Worm (Caenorhabditis elegans): Measurements from ENCODE around the gene D1054.18.

ce11 chrV:10757128-10757527 is 43.9 kb downstream of the D1054.18 start:
- TF ChIP-seq him-1 (tag; optimal IDR thresholded peaks at IDR 0.05) (no peak), W03F9.2 (tag; optimal IDR thresholded peaks at IDR 0.05) (no peak)
